Fruit fly (Drosophila melanogaster): ENCODE measurements around the gene CG43703.
A peak's percentile ranks its signal among the peaks of the same experiment; 100 is the strongest.

CG43703 gene

DNA sequence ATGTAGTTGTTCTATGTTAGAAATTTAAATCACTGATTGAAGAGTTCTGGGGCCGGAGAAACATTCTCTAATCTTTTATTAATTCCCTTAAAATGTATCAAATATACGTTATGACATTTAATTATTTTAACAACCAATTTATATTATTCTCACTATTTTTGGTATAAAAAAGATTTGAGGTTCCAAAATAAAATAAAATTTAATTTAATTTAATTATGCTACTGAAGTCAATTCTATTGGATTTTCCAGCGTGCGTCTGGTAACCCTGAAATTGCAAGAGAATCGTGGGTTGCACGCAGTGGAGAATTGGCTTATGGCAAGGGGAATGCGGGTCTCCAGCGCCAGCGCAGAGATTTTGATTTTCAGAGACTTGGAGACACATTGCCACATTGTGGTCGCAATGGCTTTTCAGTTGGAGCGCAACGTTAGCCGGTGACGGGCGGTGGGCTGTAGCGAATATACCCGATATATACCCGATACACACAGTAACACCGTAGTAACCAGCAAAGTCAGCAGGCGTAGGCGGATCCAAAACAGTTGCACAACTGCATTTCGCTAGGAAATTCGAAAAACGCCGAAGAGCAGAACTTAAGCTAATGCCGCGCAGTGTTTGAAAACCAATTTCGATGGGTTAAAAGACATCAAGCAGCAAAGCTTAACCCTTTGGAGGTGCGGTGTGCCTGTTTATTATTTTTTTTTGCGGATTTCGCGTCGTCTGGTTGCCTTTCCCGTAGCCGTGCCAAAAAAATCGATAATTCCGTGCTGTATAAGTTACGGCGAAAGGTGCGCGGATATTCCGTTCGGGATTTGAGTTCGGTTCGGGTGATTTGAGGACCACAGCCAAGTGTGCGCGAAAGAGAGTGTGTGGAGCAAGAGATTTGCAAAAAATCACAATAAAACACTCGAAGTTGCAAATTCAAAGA lies 40.2 kb downstream of the CG43703 start (continued):
- TF ChIP-seq CG18619 (GFP tag; optimal IDR thresholded peaks at IDR 0.05) (no peak), Asciz (GFP tag; optimal IDR thresholded peaks at IDR 0.05) (peak; percentile 14), corto (GFP tag; optimal IDR thresholded peaks at IDR 0.05) (no peak), fru (optimal IDR thresholded peaks at IDR 0.05) (no peak), CG15696 (tag; optimal IDR thresholded peaks at IDR 0.05) (no peak), CG17612 (GFP tag; IDR thresholded peaks at IDR 0.05) (no peak), ro (GFP tag; IDR thresholded peaks at IDR 0.05) (no peak), ttk (GFP tag; IDR thresholded peaks at IDR 0.05) (no peak; the same call in 1 of the 2 replicates), CG13287 (GFP tag; IDR thresholded peaks at IDR 0.05; ENCODE audit: partially characterized antibody) (no peak), CG16863 (GFP tag; optimal IDR thresholded peaks at IDR 0.05) (no peak), CTCF (GFP tag; optimal IDR thresholded peaks at IDR 0.05) (no peak), CG18262 (tag; optimal IDR thresholded peaks at IDR 0.05) (peak; percentile 78), CG11695 (GFP tag; IDR thresholded peaks at IDR 0.05) (0 out of 3 replicates have a peak, but pooled peaks have one; percentile 17), Fer1 (GFP tag; optimal IDR thresholded peaks at IDR 0.05) (no peak), Dad (GFP tag; optimal IDR thresholded peaks at IDR 0.05) (no peak), ATbp (GFP tag; optimal IDR thresholded peaks at IDR 0.05) (peak; percentile 25), CG32532 (GFP tag; IDR thresholded peaks at IDR 0.05) (no peak), nmo (GFP tag; optimal IDR thresholded peaks at IDR 0.05) (peak; percentile 72), CG31224 (GFP tag; IDR thresholded peaks at IDR 0.05) (no peak), Eip74EF (GFP tag; optimal IDR thresholded peaks at IDR 0.05) (peak in 1 of 2 experiments; percentile 38), D19A (tag; optimal IDR thresholded peaks at IDR 0.05) (peak; percentile 48), CG8944 (GFP tag; optimal IDR thresholded peaks at IDR 0.05) (no peak), CG13894 (tag; optimal IDR thresholded peaks at IDR 0.05) (no peak), stwl (tag; optimal IDR thresholded peaks at IDR 0.05) (no peak), CG14014 (GFP tag; IDR thresholded peaks at IDR 0.05) (peak; percentile 24; the same call in 1 of the 2 replicates), bcd (GFP tag; optimal IDR thresholded peaks at IDR 0.05) (peak; percentile 48), Dip3 (GFP tag; optimal IDR thresholded peaks at IDR 0.05) (peak; percentile 7), CG12942 (GFP tag; optimal IDR thresholded peaks at IDR 0.05) (no peak), dmrt11E (tag; optimal IDR thresholded peaks at IDR 0.05) (peak; percentile 39), run (tag; optimal IDR thresholded peaks at IDR 0.05) (no peak), toy (GFP tag; IDR thresholded peaks at IDR 0.05) (no peak), insv (GFP tag; optimal IDR thresholded peaks at IDR 0.05) (no peak), bsh (GFP tag; optimal IDR thresholded peaks at IDR 0.05) (peak; percentile 24 to 47), CG12769 (tag; optimal IDR thresholded peaks at IDR 0.05) (peak; percentile 1), grau (tag; optimal IDR thresholded peaks at IDR 0.05) (peak; percentile 29), CG12104 (GFP tag; optimal IDR thresholded peaks at IDR 0.05) (peak; percentile 57), CG7556 (GFP tag; optimal IDR thresholded peaks at IDR 0.05) (peak; percentile 60), CG14441 (GFP tag; IDR thresholded peaks at IDR 0.05) (peak; percentile 35; the same call in 1 of the 2 replicates), zen2 (GFP tag; IDR thresholded peaks at IDR 0.05; ENCODE audit: partially characterized antibody) (no peak), Dek (tag; optimal IDR thresholded peaks at IDR 0.05) (no peak), ranshi (GFP tag; IDR thresholded peaks at IDR 0.05) (peak; percentile 4; the same call in 1 of the 2 replicates), CG2120 (GFP tag; optimal IDR thresholded peaks at IDR 0.05) (no peak), abd-A (tag; optimal IDR thresholded peaks at IDR 0.05) (peak; percentile 6), Myb (GFP tag; optimal IDR thresholded peaks at IDR 0.05) (no peak), Adf1 (GFP tag; IDR thresholded peaks at IDR 0.05) (peak; percentile 24; the same call in 1 of the 2 replicates), CG31441 (GFP tag; IDR thresholded peaks at IDR 0.05) (peak; percentile 30), chinmo (GFP tag; IDR thresholded peaks at IDR 0.05; ENCODE audit: partially characterized antibody) (0 out of 4 replicates have a peak, but pooled peaks have one; percentile 60), CG4282 (GFP tag; optimal IDR thresholded peaks at IDR 0.05) (no peak), ssp (GFP tag; IDR thresholded peaks at IDR 0.05) (no peak)

Data from whole organism, embryonic.